Worm (Caenorhabditis elegans): ENCODE data around the gene ceh-79.

- no peak for TF ChIP-seq F49E8.2 (tag; optimal IDR thresholded peaks at IDR 0.05; ENCODE audit: borderline replicate concordance)
- TF ChIP-seq F26F4.8 (GFP tag; conservative IDR thresholded peaks at IDR 0.05): no peak
- no peak for TF ChIP-seq unc-62 (GFP tag; optimal IDR thresholded peaks at IDR 0.05 in 1 of 2)
- TF ChIP-seq unc-62 (tag; optimal IDR thresholded peaks at IDR 0.05): no peak
Measured at ce11 chrV:13350302-13350701, 48.7 kb downstream of the ceh-79 start.

Data from whole organism, L4 larva.